Worm (Caenorhabditis elegans): ENCODE measurements around the gene ugt-33.

ugt-33 gene

DNA sequence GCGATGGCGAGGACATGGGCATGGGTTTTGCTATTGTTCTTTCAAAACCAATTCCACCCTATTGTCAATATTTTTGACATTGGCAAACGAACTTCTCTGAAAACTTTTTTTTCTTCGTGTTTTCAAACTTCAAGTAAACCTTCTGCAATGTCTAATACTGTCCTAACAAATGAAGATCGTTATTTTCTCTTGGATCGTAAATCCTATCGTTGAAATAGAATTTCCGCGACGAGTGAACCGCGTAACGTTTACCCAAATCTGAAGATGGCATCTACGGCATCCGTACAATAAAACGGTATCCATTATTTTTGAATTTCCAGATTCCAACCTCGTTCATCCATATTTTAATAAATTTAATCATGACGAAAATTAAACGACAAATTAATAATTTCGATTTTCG lies 12.3 kb downstream of the ugt-33 start, which contains the start of gene C35A5.5:
C35A5.5 (plus strand) TSS at position 301 of the 400 bp plus-strand sequence.
- TF ChIP-seq zfp-3 (GFP tag; conservative IDR thresholded peaks at IDR 0.05) (no peak), hmg-1.1 (GFP tag; IDR thresholded peaks at IDR 0.05) (no peak), dmd-8 (GFP tag; IDR thresholded peaks at IDR 0.05) (no peak), daf-12 (tag; optimal IDR thresholded peaks at IDR 0.05) (no peak), dmd-9 (GFP tag; IDR thresholded peaks at IDR 0.05) (no peak), egl-43 (GFP tag; IDR thresholded peaks at IDR 0.05) (no peak), D1046.2 (GFP tag; IDR thresholded peaks at IDR 0.05) (no peak), daf-8 (GFP tag; IDR thresholded peaks at IDR 0.05) (no peak), mdt-29 (GFP tag; IDR thresholded peaks at IDR 0.05) (no peak), ctbp-1 (GFP tag; IDR thresholded peaks at IDR 0.05) (no peak), daf-19 (GFP tag; conservative IDR thresholded peaks at IDR 0.05) (no peak), fkh-10 (GFP tag; optimal IDR thresholded peaks at IDR 0.05) (no peak), ceh-32 (tag; optimal IDR thresholded peaks at IDR 0.05; ENCODE audit: poor library complexity) (no peak), zip-2 (tag; optimal IDR thresholded peaks at IDR 0.05) (no peak), ama-1 (optimal IDR thresholded peaks at IDR 0.05) (no peak)

DNA sequence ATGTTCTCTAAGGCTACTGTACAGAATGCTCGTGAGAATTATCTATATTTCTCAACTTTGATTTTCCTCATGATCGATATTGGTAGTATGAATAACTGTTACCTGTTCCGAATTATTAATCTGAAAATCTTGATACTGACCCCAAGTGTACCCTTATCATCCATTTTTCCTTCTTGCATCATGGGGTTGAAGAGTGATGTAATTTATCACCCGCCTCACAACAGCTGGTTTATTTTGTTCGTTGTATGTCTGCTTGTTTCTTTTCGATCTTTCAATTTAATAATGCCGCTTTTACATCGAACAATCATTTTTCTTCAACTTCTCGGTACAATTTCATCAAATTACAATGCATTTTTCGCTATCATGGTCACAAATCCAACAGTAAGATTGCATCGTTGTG lies 15.6 kb downstream of the ugt-33 start, which contains the start of gene C35A5.6:
C35A5.6 (plus strand) TSS at position 283 of the 400 bp plus-strand sequence.
- TF ChIP-seq jun-1 (tag; optimal IDR thresholded peaks at IDR 0.05) (no peak), rbr-2 (tag; optimal IDR thresholded peaks at IDR 0.05) (no peak), zip-11 (GFP tag; IDR thresholded peaks at IDR 0.05) (no peak), F26F4.8 (GFP tag; conservative IDR thresholded peaks at IDR 0.05) (no peak), ztf-7 (tag; optimal IDR thresholded peaks at IDR 0.05) (peak; percentile 97), madf-9 (GFP tag; conservative IDR thresholded peaks at IDR 0.05) (no peak), hlh-30 (tag; optimal IDR thresholded peaks at IDR 0.05; ENCODE audit: insufficient read depth) (peak; percentile 52), aha-1 (tag) (no peak), tra-1 (GFP tag; IDR thresholded peaks at IDR 0.05) (no peak), nhr-28 (tag; optimal IDR thresholded peaks at IDR 0.05) (peak; percentile 16), unc-39 (tag; optimal IDR thresholded peaks at IDR 0.05) (no peak)

DNA sequence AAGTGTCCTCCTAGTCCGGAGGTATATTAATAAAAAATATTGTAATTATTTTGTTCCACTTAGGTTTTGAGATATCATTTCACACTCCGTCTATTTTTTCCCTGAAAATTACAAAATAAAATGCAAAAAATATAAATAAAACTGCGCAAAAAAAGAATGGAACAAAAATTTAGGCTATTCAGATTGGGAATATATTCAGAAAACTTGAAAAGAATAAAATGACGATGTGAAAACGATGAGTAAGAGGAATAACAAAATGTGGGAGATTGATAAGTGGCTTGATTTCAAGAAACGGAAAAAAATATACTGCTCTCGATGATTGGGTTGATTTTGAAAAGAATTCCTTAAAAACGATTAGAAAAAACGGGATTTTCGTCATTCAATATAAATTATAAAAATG lies 21.1 kb downstream of the ugt-33 start, which contains the start of gene dmsr-8:
dmsr-8 (minus strand) TSS at position 101 of the 400 bp plus-strand sequence.
- TF ChIP-seq gei-8 (GFP tag; optimal IDR thresholded peaks at IDR 0.05), result no peak
- TF ChIP-seq unc-62 (GFP tag; optimal IDR thresholded peaks at IDR 0.05 in 1 of 2), result peak in 1 of 2 experiments; percentile 61
- TF ChIP-seq unc-62 (tag; optimal IDR thresholded peaks at IDR 0.05), result no peak
- no peak for TF ChIP-seq nhr-11 (tag; optimal IDR thresholded peaks at IDR 0.05)

DNA sequence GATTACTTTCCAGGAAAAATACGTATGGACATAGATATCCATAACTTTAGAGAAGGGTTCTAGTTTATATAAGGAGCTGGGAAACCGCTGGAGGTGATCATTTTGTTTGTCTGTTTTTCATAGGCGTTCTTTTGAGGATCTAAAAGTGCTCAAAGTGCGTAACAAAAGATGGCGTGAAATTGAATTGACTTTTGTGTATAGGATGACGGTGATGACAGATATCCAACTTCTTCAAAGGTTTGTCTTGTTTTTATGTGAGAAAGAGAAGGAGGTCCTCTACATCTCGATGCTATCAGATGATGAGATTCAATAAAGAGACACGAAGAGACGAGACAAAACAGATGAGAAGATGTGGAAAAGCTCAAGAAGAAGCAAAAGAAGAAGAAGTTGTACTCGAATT lies 23.5 kb downstream of the ugt-33 start:
- TF ChIP-seq php-3 (GFP tag; IDR thresholded peaks at IDR 0.05), result no peak
- no peak for TF ChIP-seq egl-43 (GFP tag; IDR thresholded peaks at IDR 0.05)
- peak in 1 of 2 experiments; percentile 96 for TF ChIP-seq unc-62 (GFP tag; optimal IDR thresholded peaks at IDR 0.05 in 1 of 2)
- no peak for TF ChIP-seq unc-62 (tag; optimal IDR thresholded peaks at IDR 0.05)
- no peak for TF ChIP-seq hmg-1.1 (GFP tag; IDR thresholded peaks at IDR 0.05)
- TF ChIP-seq fkh-10 (GFP tag; optimal IDR thresholded peaks at IDR 0.05), result no peak
- TF ChIP-seq ceh-28 (tag; optimal IDR thresholded peaks at IDR 0.05), result no peak
- TF ChIP-seq snpc-4 (tag; optimal IDR thresholded peaks at IDR 0.05), result no peak

DNA sequence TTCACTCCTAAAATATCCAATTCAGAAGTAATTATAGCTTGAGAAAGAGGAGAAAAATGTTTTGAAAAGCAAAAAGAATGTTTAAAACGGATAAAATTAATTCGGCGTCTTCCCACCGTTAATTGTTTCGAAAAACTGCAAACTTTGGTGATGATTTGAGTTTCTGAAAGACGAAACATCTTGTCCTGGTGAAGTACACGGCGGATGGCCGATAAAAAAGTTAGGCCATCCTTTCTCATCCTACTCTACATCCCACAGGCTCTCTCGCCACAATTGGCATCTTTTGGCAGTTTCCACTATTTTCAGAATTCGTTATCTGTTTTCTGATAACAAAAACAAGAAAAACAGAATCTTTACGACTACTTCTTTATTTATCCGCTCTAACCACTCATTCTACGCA lies 32.7 kb downstream of the ugt-33 start, which contains the start of the genes C35A5.8 and hda-11:
C35A5.8 (minus strand) TSS at position 7 of the 400 bp plus-strand sequence.
hda-11 (plus strand) TSS at position 283 of the 400 bp plus-strand sequence.
- TF ChIP-seq dmd-6 (GFP tag; IDR thresholded peaks at IDR 0.05), result peak; percentile 61
- TF ChIP-seq dpl-1 (GFP tag; optimal IDR thresholded peaks at IDR 0.05), result peak; percentile 73
- TF ChIP-seq ztf-7 (tag; optimal IDR thresholded peaks at IDR 0.05), result no peak
- TF ChIP-seq F37D6.2 (tag; optimal IDR thresholded peaks at IDR 0.05), result no peak
- TF ChIP-seq madf-9 (GFP tag; conservative IDR thresholded peaks at IDR 0.05), result peak; percentile 78
- TF ChIP-seq aly-2 (tag; optimal IDR thresholded peaks at IDR 0.05), result no peak
- TF ChIP-seq ZK337.2 (GFP tag; IDR thresholded peaks at IDR 0.05), result peak; percentile 89
- TF ChIP-seq ceh-44 (GFP tag; IDR thresholded peaks at IDR 0.05), result no peak
- TF ChIP-seq lin-38 (GFP tag; IDR thresholded peaks at IDR 0.05), result peak; percentile 63
- peak; percentile 44; the same call in 1 of the 2 replicates for TF ChIP-seq hmg-1.1 (GFP tag; IDR thresholded peaks at IDR 0.05)
- peak; percentile 48 for TF ChIP-seq Y48G9A.11 (GFP tag; IDR thresholded peaks at IDR 0.05)
- no peak for TF ChIP-seq pqm-1 (tag; optimal IDR thresholded peaks at IDR 0.05)
- peak; percentile 89; the same call in 1 of the 2 replicates for TF ChIP-seq dmd-9 (GFP tag; IDR thresholded peaks at IDR 0.05)
- peak in 1 of 2 experiments; percentile 92 for TF ChIP-seq unc-62 (GFP tag; optimal IDR thresholded peaks at IDR 0.05 in 1 of 2)
- TF ChIP-seq unc-62 (tag; optimal IDR thresholded peaks at IDR 0.05), result no peak
- TF ChIP-seq nhr-6 (tag; optimal IDR thresholded peaks at IDR 0.05), result peak; percentile 32
- TF ChIP-seq tra-1 (GFP tag; IDR thresholded peaks at IDR 0.05), result 0 out of 2 replicates have a peak, but pooled peaks have one; percentile 50
- no peak for TF ChIP-seq mdl-1 (tag; optimal IDR thresholded peaks at IDR 0.05)
- peak; percentile 74 for TF ChIP-seq unc-130 (GFP tag; optimal IDR thresholded peaks at IDR 0.05)

Measured in whole organism, L4 larva.